Worm (Caenorhabditis elegans): ENCODE measurements around the gene smf-1.

smf-1 gene

DNA sequence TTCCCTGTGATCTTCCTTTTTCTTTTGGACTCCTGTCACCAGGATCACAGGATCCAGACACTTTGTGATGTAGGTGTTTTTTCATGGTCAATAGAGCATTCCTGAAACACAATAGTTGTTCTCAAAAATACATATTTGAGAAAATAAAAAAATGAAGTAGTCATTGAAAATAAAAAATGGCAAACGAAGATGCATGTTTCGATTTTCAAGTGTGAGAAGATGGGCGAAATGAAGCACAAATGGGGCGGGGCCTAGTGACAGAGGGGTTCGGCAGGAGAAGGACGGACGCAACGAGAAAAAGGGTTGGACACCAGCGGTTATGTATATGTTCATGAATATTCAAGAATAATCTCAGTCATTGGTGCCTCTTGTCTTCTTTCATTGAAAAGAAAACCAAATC lies 32.9 kb downstream of the smf-1 start, which contains the start of gene F38B6.6:
Gene F38B6.6 (minus strand): TSS at position 101 of the 400 bp plus-strand sequence.
- TF ChIP-seq cebp-2 (GFP tag; IDR thresholded peaks at IDR 0.05) (no peak), F33H1.4 (GFP tag; IDR thresholded peaks at IDR 0.05) (no peak), snpc-4 (GFP tag; optimal IDR thresholded peaks at IDR 0.05) (no peak), snpc-4 (tag; optimal IDR thresholded peaks at IDR 0.05) (no peak), zim-3 (tag; optimal IDR thresholded peaks at IDR 0.05) (no peak), attf-3 (GFP tag; conservative IDR thresholded peaks at IDR 0.05) (no peak), B0019.2 (GFP tag; conservative IDR thresholded peaks at IDR 0.05) (no peak)

DNA sequence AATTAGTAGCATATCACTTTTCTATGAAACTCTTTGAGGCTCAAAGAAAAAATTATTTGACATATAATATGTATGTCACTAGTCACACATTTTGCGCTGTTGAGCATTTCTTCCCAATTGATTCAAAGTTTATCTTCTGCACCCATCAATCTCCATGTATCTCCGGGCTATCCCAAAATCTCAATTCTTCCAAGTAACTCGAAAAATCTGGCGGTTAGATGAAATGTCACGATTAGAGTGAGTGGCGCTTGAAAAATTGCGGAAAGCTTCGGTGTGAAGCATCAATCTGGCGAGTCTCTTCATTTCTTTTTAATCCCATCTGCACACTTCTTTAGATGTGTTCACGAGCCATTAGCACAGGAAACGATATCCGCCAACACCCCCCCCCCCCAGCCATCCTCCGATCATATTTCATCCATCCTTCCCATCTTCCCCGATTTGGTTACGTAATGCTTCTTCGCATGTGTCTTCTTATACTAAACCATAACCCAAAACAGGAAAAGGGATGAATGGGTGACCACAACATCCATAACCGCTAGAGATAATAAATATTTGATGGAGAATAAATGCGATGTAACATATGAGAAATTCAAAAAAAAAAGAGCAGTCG lies 33.8 kb downstream of the smf-1 start:
- TF ChIP-seq F55B11.4 (tag; optimal IDR thresholded peaks at IDR 0.05; ENCODE audit: borderline replicate concordance, insufficient read depth) (no peak), D2030.7 (GFP tag; IDR thresholded peaks at IDR 0.05) (no peak), ccch-3 (GFP tag; optimal IDR thresholded peaks at IDR 0.05) (no peak), tbx-9 (tag; optimal IDR thresholded peaks at IDR 0.05; ENCODE audit: borderline replicate concordance) (no peak), ceh-27 (GFP tag; optimal IDR thresholded peaks at IDR 0.05) (no peak), Y53F4B.3 (GFP tag; IDR thresholded peaks at IDR 0.05) (no peak), ekl-4 (GFP tag; IDR thresholded peaks at IDR 0.05) (no peak), athp-1 (tag; optimal IDR thresholded peaks at IDR 0.05) (no peak), madf-10 (tag; optimal IDR thresholded peaks at IDR 0.05) (no peak), snpc-4 (GFP tag; optimal IDR thresholded peaks at IDR 0.05) (no peak), snpc-4 (tag; optimal IDR thresholded peaks at IDR 0.05) (no peak)

DNA sequence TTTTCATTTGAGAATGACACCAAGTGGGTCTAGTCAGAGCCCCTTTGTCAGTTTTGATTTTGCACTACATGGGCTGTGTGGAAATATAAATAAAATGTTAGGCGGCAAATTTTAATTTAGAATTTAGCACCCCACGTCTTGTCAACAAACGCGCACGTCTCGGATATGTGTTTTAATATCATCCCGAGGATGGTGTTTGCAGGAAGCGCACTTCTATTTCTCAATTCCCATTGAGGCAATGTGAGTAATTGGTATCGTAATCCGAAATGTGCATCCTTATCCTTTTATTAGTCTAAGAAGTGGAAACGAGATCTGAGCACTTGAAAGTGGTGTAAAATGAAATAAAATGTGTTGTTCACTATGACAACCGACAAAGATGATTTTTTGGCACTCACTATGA lies 35.1 kb downstream of the smf-1 start:
- TF ChIP-seq snpc-3.4 (tag; optimal IDR thresholded peaks at IDR 0.05) (no peak), rcor-1 (GFP tag; IDR thresholded peaks at IDR 0.05) (no peak), ama-1 (optimal IDR thresholded peaks at IDR 0.05) (no peak), ama-1 (GFP tag; optimal IDR thresholded peaks at IDR 0.05) (no peak), ceh-27 (GFP tag; optimal IDR thresholded peaks at IDR 0.05) (no peak), Y53G8AR.9 (GFP tag; conservative IDR thresholded peaks at IDR 0.05) (no peak), nhr-179 (tag; optimal IDR thresholded peaks at IDR 0.05) (no peak), pbrm-1 (GFP tag; IDR thresholded peaks at IDR 0.05) (no peak), F52B5.7 (tag; optimal IDR thresholded peaks at IDR 0.05) (no peak), F39B2.1 (GFP tag; IDR thresholded peaks at IDR 0.05) (no peak), ztf-25 (GFP tag; IDR thresholded peaks at IDR 0.05) (no peak), lin-26 (GFP tag; IDR thresholded peaks at IDR 0.05) (no peak), hsf-1 (GFP tag; IDR thresholded peaks at IDR 0.05) (no peak), B0035.1 (tag; optimal IDR thresholded peaks at IDR 0.05) (no peak)

DNA sequence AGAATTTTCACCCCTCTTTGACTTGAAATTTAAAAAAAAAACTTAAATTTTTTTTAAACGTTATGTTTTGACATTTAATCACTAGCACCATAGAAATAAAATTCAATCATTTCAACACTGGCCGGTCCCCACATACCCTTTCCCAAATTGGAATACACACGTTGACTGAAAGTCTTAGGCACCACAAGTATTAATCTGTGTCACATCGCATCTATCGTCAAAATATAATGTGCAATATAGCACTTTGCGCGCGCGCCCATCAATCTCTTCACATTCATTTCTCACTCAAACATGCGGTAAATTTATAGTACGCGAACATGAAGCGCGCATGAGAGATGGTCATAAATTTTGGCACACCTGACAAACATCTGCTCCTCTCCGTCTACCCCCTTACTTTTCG lies 35.5 kb downstream of the smf-1 start:
- no peak for TF ChIP-seq Y56A3A.18 (GFP tag; IDR thresholded peaks at IDR 0.05)

DNA sequence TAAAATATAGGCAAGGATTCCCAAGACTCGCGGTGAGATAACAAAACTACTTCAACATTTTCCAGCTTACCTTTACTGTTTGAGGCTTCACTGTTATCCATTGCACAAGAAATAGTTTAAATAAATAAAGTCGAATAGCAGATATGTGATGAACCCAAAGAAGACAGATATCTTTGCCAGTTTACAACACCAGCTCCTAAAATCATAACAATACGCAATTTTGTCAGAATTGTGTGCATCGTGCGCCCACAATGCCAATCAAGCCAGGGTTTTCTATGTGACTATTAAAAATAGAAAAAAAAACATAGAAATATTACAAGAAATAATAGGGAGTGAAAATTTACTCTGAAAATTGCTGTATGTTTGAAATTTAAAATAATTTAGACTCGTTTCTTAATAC lies 40.2 kb downstream of the smf-1 start, which contains the start of gene F38B6.8:
Gene F38B6.8 (minus strand): TSS at position 101 of the 400 bp plus-strand sequence.
- TF ChIP-seq F49E8.2 (tag; optimal IDR thresholded peaks at IDR 0.05; ENCODE audit: insufficient read depth) (no peak), ceh-27 (GFP tag; optimal IDR thresholded peaks at IDR 0.05) (no peak), fkh-3 (tag; optimal IDR thresholded peaks at IDR 0.05) (no peak), dpl-1 (GFP tag; optimal IDR thresholded peaks at IDR 0.05) (no peak), aptf-3 (GFP tag; IDR thresholded peaks at IDR 0.05) (no peak), chd-7 (tag; optimal IDR thresholded peaks at IDR 0.05) (no peak), egl-44 (GFP tag; IDR thresholded peaks at IDR 0.05) (no peak), nfya-1 (tag; optimal IDR thresholded peaks at IDR 0.05; ENCODE audit: borderline replicate concordance, insufficient read depth) (no peak)
